Worm (Caenorhabditis elegans) whole organism, mixed stage, embryonic: ENCODE results near the gene irld-51.

Experiments used
- bed-3 ChIP-seq: fragments of 200-800 bp; sonication (Bioruptor generic); optimal IDR thresholded peaks from 3 replicates; lab custom pipeline; 2018; ENCODE audit warnings: mild to moderate bottlenecking, missing genetic modification characterization, moderate library complexity, missing compliant biosample characterization
- ceh-43 ChIP-seq: fragments of 200-800 bp; sonication (Bioruptor generic); optimal IDR thresholded peaks from 2 replicates; lab custom pipeline; 2018; ENCODE audit warnings: mild to moderate bottlenecking, missing genetic modification characterization, moderate library complexity, missing compliant biosample characterization
- elt-3 ChIP-seq: fragments of 150-350 bp; optimal IDR thresholded peaks from 2 replicates; lab custom pipeline; 2014; ENCODE audit warnings: missing biosample characterization, missing genetic modification characterization
- ham-2 ChIP-seq: fragments of 200-800 bp; sonication (Bioruptor generic); optimal IDR thresholded peaks from 2 replicates; lab custom pipeline; 2018; ENCODE audit warnings: mild to moderate bottlenecking, missing genetic modification characterization, missing compliant biosample characterization
- lin-13 ChIP-seq: fragments of 150-350 bp; optimal IDR thresholded peaks from 2 replicates; lab custom pipeline; 2014; ENCODE audit warnings: missing biosample characterization, missing genetic modification characterization
- nhr-237 ChIP-seq: fragments of 150-350 bp; optimal IDR thresholded peaks from 2 replicates; lab custom pipeline; 2014; ENCODE audit warnings: missing biosample characterization, missing genetic modification characterization
- nhr-28 ChIP-seq: fragments of 150-350 bp; optimal IDR thresholded peaks from 2 replicates; lab custom pipeline; 2014; ENCODE audit warnings: missing biosample characterization, missing genetic modification characterization
- pha-4 ChIP-seq: fragments of 150-350 bp; optimal IDR thresholded peaks from 2 replicates; lab custom pipeline; 2018; ENCODE audit warnings: missing biosample characterization, missing genetic modification reagents, missing genetic modification characterization
- snpc-4 ChIP-seq: fragments of 150-350 bp; optimal IDR thresholded peaks from 2 replicates; lab custom pipeline; 2014; ENCODE audit warnings: missing biosample characterization, missing genetic modification characterization
- unc-39 ChIP-seq: fragments of 150-350 bp; optimal IDR thresholded peaks from 2 replicates; lab custom pipeline; 2014; ENCODE audit warnings: missing biosample characterization, missing genetic modification characterization
- unc-62 ChIP-seq: fragments of 150-350 bp; optimal IDR thresholded peaks from 2 replicates; lab custom pipeline; 2014; ENCODE audit warnings: missing biosample characterization, missing genetic modification reagents, missing genetic modification characterization

DNA sequence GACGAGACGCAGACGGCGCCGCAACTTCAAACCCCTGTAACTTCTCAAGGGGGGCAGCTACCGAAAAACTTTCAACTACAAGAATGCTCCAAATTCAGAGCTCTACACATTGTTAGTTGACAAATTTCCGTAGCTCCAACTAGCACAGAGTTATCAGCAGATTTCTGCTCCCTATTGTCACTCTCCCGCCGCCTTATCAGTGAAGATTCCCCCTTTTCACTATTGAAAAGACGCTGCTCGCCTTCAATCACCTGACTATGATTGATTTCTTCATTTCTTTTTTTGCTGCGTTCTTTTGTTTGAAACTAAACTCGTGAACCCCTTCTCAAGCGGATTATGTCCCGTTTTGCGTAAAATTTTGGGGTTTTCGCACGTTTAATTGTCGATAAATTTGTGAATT is 30.2 kb downstream of the irld-51 start:
- TF ChIP-seq elt-3 (tag; lab: Kevin White, UChicago) (no peak), nhr-28 (tag; lab: Kevin White, UChicago) (no peak), nhr-237 (tag; lab: Kevin White, UChicago) (no peak), snpc-4 (tag; lab: Kevin White, UChicago) (no peak), pha-4 (tag; lab: Kevin White, UChicago) (no peak), unc-39 (tag; lab: Kevin White, UChicago) (no peak), ham-2 (no peak), lin-13 (tag; lab: Kevin White, UChicago) (no peak), unc-62 (no peak), ceh-43 (GFP tag; lab: Kevin White, UChicago) (no peak), bed-3 (GFP tag; lab: Kevin White, UChicago) (no peak)
